Fruit fly (Drosophila melanogaster): ENCODE measurements around the gene Arts.

The Arts gene

DNA sequence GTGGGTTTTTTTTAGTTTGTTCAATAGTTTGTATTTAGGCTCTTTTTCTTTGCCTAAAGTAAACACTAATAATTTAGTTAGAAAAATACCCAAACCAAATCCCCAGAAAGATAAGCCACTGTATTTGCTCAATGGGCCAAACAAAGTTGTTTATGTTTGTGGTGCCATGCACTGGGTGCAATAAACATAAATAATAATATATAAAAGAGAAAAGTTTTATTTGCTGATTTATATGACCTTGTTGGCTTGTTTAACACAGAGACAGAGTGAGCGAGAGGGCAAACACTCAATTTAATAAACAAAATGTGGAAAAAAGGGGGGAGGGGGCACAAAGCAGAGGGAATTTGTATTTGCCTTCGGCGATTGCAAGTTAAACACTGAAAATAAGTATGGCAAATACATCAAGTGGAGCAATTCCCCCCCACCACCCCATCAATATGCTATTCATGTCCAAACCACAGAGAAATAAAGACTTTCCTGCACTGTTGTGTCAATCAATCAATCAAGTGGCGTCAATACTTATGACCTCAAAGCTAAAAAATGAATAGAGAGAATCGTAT is 37.9 kb downstream of the Arts start (continued):
- TF ChIP-seq sqz (GFP tag; optimal IDR thresholded peaks at IDR 0.05) (peak; percentile 22), CG10462 (GFP tag; optimal IDR thresholded peaks at IDR 0.05) (peak; percentile 31), E2f1 (GFP tag; IDR thresholded peaks at IDR 0.05) (no peak), CG12155 (GFP tag; optimal IDR thresholded peaks at IDR 0.05) (no peak), ro (GFP tag; IDR thresholded peaks at IDR 0.05) (no peak), Taf1 (GFP tag; IDR thresholded peaks at IDR 0.05) (no peak), CG2875 (GFP tag; optimal IDR thresholded peaks at IDR 0.05) (peak; percentile 70), Atf-2 (GFP tag; optimal IDR thresholded peaks at IDR 0.05) (no peak), Fer2 (tag; optimal IDR thresholded peaks at IDR 0.05) (no peak), al (GFP tag; IDR thresholded peaks at IDR 0.05) (no peak), CG18764 (GFP tag; optimal IDR thresholded peaks at IDR 0.05) (peak; percentile 35), gcm (GFP tag; optimal IDR thresholded peaks at IDR 0.05) (peak; percentile 53), CG16779 (GFP tag; IDR thresholded peaks at IDR 0.05) (no peak), CG9437 (GFP tag; optimal IDR thresholded peaks at IDR 0.05) (no peak), wdn (GFP tag; IDR thresholded peaks at IDR 0.05) (no peak), CG5953 (GFP tag; IDR thresholded peaks at IDR 0.05) (no peak), dimm (GFP tag; IDR thresholded peaks at IDR 0.05) (no peak), sug (tag; optimal IDR thresholded peaks at IDR 0.05) (no peak), slp2 (GFP tag; optimal IDR thresholded peaks at IDR 0.05) (no peak), her (GFP tag; optimal IDR thresholded peaks at IDR 0.05) (no peak), CG10979 (tag; optimal IDR thresholded peaks at IDR 0.05) (peak; percentile 58), CG17361 (GFP tag; IDR thresholded peaks at IDR 0.05) (peak; percentile 58; the same call in 1 of the 3 replicates), CG9797 (GFP tag; optimal IDR thresholded peaks at IDR 0.05) (no peak), CG14860 (GFP tag; IDR thresholded peaks at IDR 0.05; ENCODE audit: partially characterized antibody) (no peak), Bgb (GFP tag; IDR thresholded peaks at IDR 0.05; ENCODE audit: partially characterized antibody) (no peak), Aef1 (GFP tag; IDR thresholded peaks at IDR 0.05) (no peak), D19B (GFP tag; optimal IDR thresholded peaks at IDR 0.05) (no peak), CG10267 (tag; optimal IDR thresholded peaks at IDR 0.05) (peak; percentile 53), CG1832 (GFP tag; optimal IDR thresholded peaks at IDR 0.05) (no peak), Nf-YA (GFP tag; IDR thresholded peaks at IDR 0.05) (no peak), stc (GFP tag; IDR thresholded peaks at IDR 0.05) (peak; percentile 12; the same call in 1 of the 2 replicates), z (GFP tag; IDR thresholded peaks at IDR 0.05) (no peak), HLHmδ (GFP tag; optimal IDR thresholded peaks at IDR 0.05) (no peak), hth (optimal IDR thresholded peaks at IDR 0.05) (no peak), Adf1 (GFP tag; IDR thresholded peaks at IDR 0.05) (no peak), CG18619 (GFP tag; optimal IDR thresholded peaks at IDR 0.05) (peak; percentile 15), jing (GFP tag; optimal IDR thresholded peaks at IDR 0.05) (no peak), nom (GFP tag; optimal IDR thresholded peaks at IDR 0.05) (no peak)

DNA sequence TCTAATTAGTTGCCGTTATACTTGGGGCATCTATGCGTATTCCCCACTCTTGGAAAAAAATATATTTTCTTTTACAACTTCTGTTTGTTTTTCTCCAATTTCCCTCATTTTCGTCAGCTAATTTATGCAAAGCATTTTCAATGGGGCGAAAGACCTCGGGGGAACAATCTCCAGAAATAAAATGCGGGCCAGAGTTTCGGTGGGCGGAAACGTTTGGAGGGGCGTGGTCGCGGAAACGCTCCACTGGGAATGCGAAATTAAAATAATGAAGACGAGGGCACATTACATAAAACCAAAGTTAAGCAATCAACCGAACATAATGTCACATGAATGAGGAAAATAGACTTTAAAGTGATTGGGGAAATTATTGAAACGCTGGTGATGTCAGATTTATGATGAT is 38.4 kb downstream of the Arts start:
- TF ChIP-seq gcm (GFP tag; optimal IDR thresholded peaks at IDR 0.05) (peak; percentile 52), Pdp1 (GFP tag; optimal IDR thresholded peaks at IDR 0.05) (peak in 1 of 2 experiments; percentile 20), eyg (GFP tag; optimal IDR thresholded peaks at IDR 0.05) (no peak), Med (GFP tag) (peak; percentile 31), CG2199 (GFP tag; IDR thresholded peaks at IDR 0.05) (0 out of 3 replicates have a peak, but pooled peaks have one; percentile 14), sd (tag; optimal IDR thresholded peaks at IDR 0.05) (peak; percentile 27), abd-A (tag; optimal IDR thresholded peaks at IDR 0.05) (peak; percentile 51), CG34224 (GFP tag; IDR thresholded peaks at IDR 0.05; ENCODE audit: partially characterized antibody) (no peak)

Data from whole organism, embryonic.